Fruit fly (Drosophila melanogaster) whole organism, embryonic: ENCODE measurements around the gene Tsp96F.
A peak's percentile ranks its signal among the peaks of the same experiment; 100 is the strongest.

Experiments used
- Blimp-1 ChIP-seq: fragments of 200-800 bp; sonication (Bioruptor generic); optimal IDR thresholded peaks from 3 replicates; lab custom pipeline; 2018; ENCODE audit warnings: missing biosample characterization, missing genetic modification characterization, mild to moderate bottlenecking, moderate library complexity, missing genetic modification reagents
- CG10431 ChIP-seq: fragments of 200-800 bp; sonication (Bioruptor generic); optimal IDR thresholded peaks from 3 replicates; lab custom pipeline; 2018; ENCODE audit warnings: missing biosample characterization, mild to moderate bottlenecking, missing genetic modification characterization
- CG10979 ChIP-seq: fragments of 200-800 bp; sonication (Bioruptor generic); optimal IDR thresholded peaks from 2 replicates; lab custom pipeline; 2018; ENCODE audit warnings: missing biosample characterization, mild to moderate bottlenecking, missing genetic modification characterization, moderate library complexity
- CG11504 ChIP-seq: fragments of 200-800 bp; sonication (Bioruptor generic); optimal IDR thresholded peaks from 3 replicates; lab custom pipeline; 2019; ENCODE audit warnings: missing biosample characterization, mild to moderate bottlenecking, missing genetic modification characterization, moderate library complexity
- CG11560 ChIP-seq: fragments of 200-800 bp; sonication (Bioruptor generic); IDR thresholded peaks from 3 replicates; pipeline ENCODE4 v1.3.6; 2022; ENCODE audit warnings: missing biosample characterization, missing genetic modification characterization
- CG11695 ChIP-seq: fragments of 200-800 bp; sonication (Bioruptor generic); IDR thresholded peaks from 3 replicates; pipeline ENCODE4 v1.3.6; 2022; ENCODE audit warnings: missing biosample characterization, missing genetic modification characterization
- CG12104 ChIP-seq: fragments of 200-800 bp; sonication (Bioruptor generic); optimal IDR thresholded peaks from 3 replicates; lab custom pipeline; 2016; ENCODE audit warnings: missing biosample characterization, missing genetic modification characterization
- CG12299 ChIP-seq: fragments of 200-800 bp; sonication (Bioruptor generic); optimal IDR thresholded peaks from 2 replicates; lab custom pipeline; 2018; ENCODE audit warnings: missing biosample characterization, mild to moderate bottlenecking, missing genetic modification characterization
- CG1832 ChIP-seq: fragments of 200-800 bp; sonication (Bioruptor generic); optimal IDR thresholded peaks from 2 replicates; lab custom pipeline; 2017; ENCODE audit warnings: missing biosample characterization, mild to moderate bottlenecking, missing genetic modification characterization, inconsistent platforms
- CG31365 ChIP-seq: fragments of 200-800 bp; sonication (Bioruptor generic); optimal IDR thresholded peaks from 2 replicates; lab custom pipeline; 2018; ENCODE audit warnings: missing biosample characterization, mild to moderate bottlenecking, missing genetic modification characterization
- CG32767 ChIP-seq: fragments of 200-800 bp; sonication (Bioruptor generic); IDR thresholded peaks from 2 replicates; pipeline ENCODE4 v1.3.6; 2022; ENCODE audit warnings: missing biosample characterization, missing genetic modification characterization
- CG33557 ChIP-seq: fragments of 200-800 bp; sonication (Bioruptor generic); optimal IDR thresholded peaks from 2 replicates; lab custom pipeline; 2019; ENCODE audit warnings: missing biosample characterization, mild to moderate bottlenecking, missing genetic modification characterization, moderate library complexity
- CG3726 ChIP-seq: fragments of 200-800 bp; sonication (Bioruptor generic); IDR thresholded peaks from 3 replicates; pipeline ENCODE4, ENCODE4 v1.3.6; 2022; ENCODE audit warnings: missing biosample characterization, missing genetic modification characterization
- CG4424 ChIP-seq: fragments of 200-800 bp; sonication (Bioruptor generic); optimal IDR thresholded peaks from 3 replicates; lab custom pipeline; 2016; ENCODE audit warnings: missing biosample characterization, missing genetic modification characterization
- CG5245 ChIP-seq: fragments of 200-800 bp; sonication (Bioruptor generic); optimal IDR thresholded peaks from 3 replicates; lab custom pipeline; 2016; ENCODE audit warnings: missing biosample characterization, missing genetic modification characterization
- CG6683 ChIP-seq: fragments of 200-800 bp; sonication (Bioruptor generic); optimal IDR thresholded peaks from 2 replicates; lab custom pipeline; 2017; ENCODE audit warnings: missing biosample characterization, mild to moderate bottlenecking, missing genetic modification characterization, missing genetic modification reagents
- CG6765 ChIP-seq: fragments of 200-800 bp; sonication (Bioruptor generic); optimal IDR thresholded peaks from 3 replicates; lab custom pipeline; 2017; ENCODE audit warnings: missing biosample characterization, mild to moderate bottlenecking, missing genetic modification characterization
- CG6813 ChIP-seq: fragments of 200-800 bp; sonication (Bioruptor generic); optimal IDR thresholded peaks from 2 replicates; lab custom pipeline; 2017; ENCODE audit warnings: missing biosample characterization, missing genetic modification characterization, mild to moderate bottlenecking, moderate library complexity, missing genetic modification reagents
- CG7745 ChIP-seq: fragments of 200-800 bp; sonication (Bioruptor generic); optimal IDR thresholded peaks from 2 replicates; lab custom pipeline; 2018; ENCODE audit warnings: missing biosample characterization, mild to moderate bottlenecking, missing genetic modification characterization, moderate library complexity
- CG7786 ChIP-seq: fragments of 200-800 bp; sonication (Bioruptor generic); optimal IDR thresholded peaks from 2 replicates; lab custom pipeline; 2016; ENCODE audit warnings: missing biosample characterization, missing genetic modification characterization
- CG7839 ChIP-seq: fragments of 200-800 bp; sonication (Bioruptor generic); optimal IDR thresholded peaks from 3 replicates; lab custom pipeline; 2018; ENCODE audit warnings: missing biosample characterization, mild to moderate bottlenecking, missing genetic modification characterization, moderate library complexity
- Chrac-16 ChIP-seq: fragments of 200-800 bp; sonication (Bioruptor generic); optimal IDR thresholded peaks from 3 replicates; lab custom pipeline; 2016; ENCODE audit warnings: missing biosample characterization, missing genetic modification characterization
- Dip3 ChIP-seq: fragments of 200-800 bp; sonication (Bioruptor generic); optimal IDR thresholded peaks from 3 replicates; lab custom pipeline; 2016; ENCODE audit warnings: missing biosample characterization, missing genetic modification characterization
- Dll ChIP-seq: fragments of 200-800 bp; sonication (Bioruptor generic); IDR thresholded peaks from 4 replicates; pipeline ENCODE4 v1.3.6; 2022; ENCODE audit warnings: missing biosample characterization, missing genetic modification characterization; ENCODE audit not compliant: partially characterized antibody
- Doc3 ChIP-seq: fragments of 200-800 bp; sonication (Bioruptor generic); IDR thresholded peaks from 3 replicates; pipeline ENCODE4 v1.3.6; 2022; ENCODE audit warnings: missing biosample characterization, missing genetic modification characterization; ENCODE audit not compliant: partially characterized antibody
- Dp ChIP-seq: fragments of 200-800 bp; sonication (Bioruptor generic); optimal IDR thresholded peaks from 2 replicates; lab custom pipeline; 2018; ENCODE audit warnings: missing biosample characterization, mild to moderate bottlenecking, missing genetic modification characterization, moderate library complexity
- Fer2 ChIP-seq: fragments of 200-800 bp; sonication (Bioruptor generic); optimal IDR thresholded peaks from 2 replicates; lab custom pipeline; 2018; ENCODE audit warnings: missing biosample characterization, mild to moderate bottlenecking, missing genetic modification characterization, moderate library complexity
- Gug ChIP-seq: fragments of 200-800 bp; sonication (Bioruptor generic); IDR thresholded peaks from 4 replicates; pipeline ENCODE4 v1.3.6; 2022; ENCODE audit warnings: missing biosample characterization, missing genetic modification characterization
- H15 ChIP-seq: fragments of 200-800 bp; sonication (Bioruptor generic); IDR thresholded peaks from 3 replicates; pipeline ENCODE4 v1.3.6; 2022; ENCODE audit warnings: missing biosample characterization, missing genetic modification characterization
- Poxn ChIP-seq: fragments of 200-800 bp; sonication (Bioruptor generic); IDR thresholded peaks from 2 replicates; pipeline ENCODE4 v1.3.6; 2022; ENCODE audit warnings: missing biosample characterization, missing genetic modification characterization
- Usf ChIP-seq: fragments of 200-800 bp; sonication (Bioruptor generic); optimal IDR thresholded peaks from 2 replicates; lab custom pipeline; 2017; ENCODE audit warnings: missing genotype, missing biosample characterization, missing genetic modification characterization
- abd-A ChIP-seq: fragments of 200-800 bp; sonication (Bioruptor generic); optimal IDR thresholded peaks from 3 replicates; lab custom pipeline; 2019; ENCODE audit warnings: missing biosample characterization, mild to moderate bottlenecking, missing genetic modification characterization, moderate library complexity
- ac ChIP-seq: fragments of 200-800 bp; sonication (Bioruptor generic); optimal IDR thresholded peaks from 3 replicates; lab custom pipeline; 2017; ENCODE audit warnings: missing biosample characterization, mild to moderate bottlenecking, missing genetic modification characterization
- bsh ChIP-seq, 2 experiments: fragments of 200-800 bp; sonication (Bioruptor generic); optimal IDR thresholded peaks; 2 replicates each; lab custom pipeline; 2017 to 2018; ENCODE audit warnings: mild to moderate bottlenecking in 2 of 2, missing biosample characterization in 2 of 2, missing genetic modification characterization in 2 of 2, moderate library complexity in 1 of 2
- chm ChIP-seq: fragments of 200-800 bp; sonication (Bioruptor generic); IDR thresholded peaks from 2 replicates; pipeline ENCODE4 v1.3.6; 2022; ENCODE audit warnings: missing biosample characterization, missing genetic modification characterization
- gce ChIP-seq: fragments of 200-800 bp; sonication (Bioruptor generic); IDR thresholded peaks from 3 replicates; pipeline ENCODE4 v1.3.6; 2022; ENCODE audit warnings: missing biosample characterization, missing genetic modification characterization
- gsb ChIP-seq: fragments of 200-800 bp; sonication (Bioruptor generic); IDR thresholded peaks from 2 replicates; pipeline ENCODE4 v1.3.6; 2022; ENCODE audit warnings: missing biosample characterization, missing genetic modification characterization
- gsb-n ChIP-seq: fragments of 200-800 bp; sonication (Bioruptor generic); optimal IDR thresholded peaks from 3 replicates; lab custom pipeline; 2018; ENCODE audit warnings: missing biosample characterization, mild to moderate bottlenecking, missing genetic modification characterization
- gt ChIP-seq: fragments of 200-800 bp; sonication (Bioruptor generic); IDR thresholded peaks from 2 replicates; pipeline ENCODE4 v1.3.6; 2022; ENCODE audit warnings: missing biosample characterization, missing genetic modification characterization
- insv ChIP-seq, 2 experiments: fragments of 200-800 bp; sonication (Bioruptor generic); optimal IDR thresholded peaks; 3 replicates each; lab custom pipeline; 2016 to 2018; ENCODE audit warnings: missing biosample characterization in 2 of 2, missing genetic modification characterization in 2 of 2
- kah ChIP-seq: fragments of 200-800 bp; sonication (Bioruptor generic); optimal IDR thresholded peaks from 2 replicates; lab custom pipeline; 2018; ENCODE audit warnings: missing biosample characterization, mild to moderate bottlenecking, missing genetic modification characterization
- lab ChIP-seq: fragments of 200-800 bp; sonication (Bioruptor generic); optimal IDR thresholded peaks from 3 replicates; lab custom pipeline; 2017; ENCODE audit warnings: missing biosample characterization, missing genetic modification characterization, mild to moderate bottlenecking, moderate library complexity, missing genetic modification reagents
- phol ChIP-seq: fragments of 200-800 bp; sonication (Bioruptor generic); optimal IDR thresholded peaks from 3 replicates; lab custom pipeline; 2018; ENCODE audit warnings: missing biosample characterization, mild to moderate bottlenecking, missing genetic modification characterization, moderate library complexity
- ro ChIP-seq: fragments of 200-800 bp; sonication (Bioruptor generic); IDR thresholded peaks from 2 replicates; pipeline ENCODE4 v1.3.6; 2022; ENCODE audit warnings: missing biosample characterization, missing genetic modification characterization
- schlank ChIP-seq: fragments of 200-800 bp; sonication (Bioruptor generic); optimal IDR thresholded peaks from 2 replicates; lab custom pipeline; 2018; ENCODE audit warnings: missing biosample characterization, mild to moderate bottlenecking, missing genetic modification characterization
- scrt ChIP-seq: fragments of 200-800 bp; sonication (Bioruptor generic); optimal IDR thresholded peaks from 2 replicates; lab custom pipeline; 2018; ENCODE audit warnings: missing biosample characterization, mild to moderate bottlenecking, missing genetic modification characterization, moderate library complexity
- sna ChIP-seq: fragments of 200-800 bp; sonication (Bioruptor generic); IDR thresholded peaks from 2 replicates; pipeline ENCODE4 v1.3.6; 2022; ENCODE audit warnings: missing biosample characterization, missing genetic modification characterization; ENCODE audit not compliant: partially characterized antibody
- stwl ChIP-seq: fragments of 200-800 bp; sonication (Bioruptor generic); optimal IDR thresholded peaks from 3 replicates; lab custom pipeline; 2018; ENCODE audit warnings: missing biosample characterization, mild to moderate bottlenecking, missing genetic modification characterization, moderate library complexity
- trh ChIP-seq: fragments of 200-800 bp; sonication (Bioruptor generic); optimal IDR thresholded peaks from 2 replicates; lab custom pipeline; 2016; ENCODE audit warnings: missing biosample characterization, missing genetic modification characterization
- zfh1 ChIP-seq: fragments of 200-800 bp; sonication (Bioruptor generic); IDR thresholded peaks from 3 replicates; pipeline ENCODE4 v1.3.6; 2022; ENCODE audit warnings: missing biosample characterization, missing genetic modification characterization

Tsp96F gene

DNA sequence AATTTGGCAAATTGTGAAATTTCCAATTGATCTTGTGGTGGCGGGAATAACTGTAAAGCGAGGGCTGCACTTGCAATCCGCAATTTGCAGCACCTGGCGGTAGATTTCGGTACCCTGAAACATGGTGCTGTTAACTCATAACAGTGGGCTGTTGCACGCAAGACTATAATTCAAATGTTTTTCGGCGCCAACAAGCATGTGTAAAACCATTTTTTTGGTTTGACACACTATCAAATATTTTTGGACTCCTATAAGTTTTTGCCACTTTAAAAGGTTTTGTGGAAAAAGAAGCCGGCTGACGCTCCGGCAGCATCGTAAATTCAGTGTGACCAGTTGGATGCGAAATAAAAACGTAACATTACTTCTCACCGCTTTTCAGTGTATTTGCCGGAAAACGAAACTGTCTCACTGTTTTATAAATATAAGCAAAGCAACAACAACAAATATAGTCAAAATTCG, 30.0 kb downstream of the Tsp96F start, which contains the start of the genes CG14545 and CG5886 (continued):
- TF ChIP-seq Blimp-1 (GFP tag; lab: Kevin White, UChicago) (no peak), Doc3 (GFP tag; lab: Robert Waterston, UW) (no peak), zfh1 (0 out of 3 replicates have a peak, but pooled peaks have one; percentile 23), CG10979 (no peak), CG11695 (GFP tag; lab: Robert Waterston, UW) (no peak), CG4424 (GFP tag; lab: Kevin White, UChicago) (no peak), CG7745 (no peak), gce (no peak), ro (GFP tag; lab: Robert Waterston, UW) (no peak), Usf (GFP tag; lab: Kevin White, UChicago) (no peak), sna (GFP tag; lab: Robert Waterston, UW) (no peak), CG11504 (tag; lab: Kevin White, UChicago) (peak; percentile 10), gsb (GFP tag; lab: Robert Waterston, UW) (no peak), CG3726 (GFP tag; lab: Robert Waterston, UW) (no peak), Poxn (GFP tag; lab: Robert Waterston, UW) (no peak), CG6683 (no peak), Gug (no peak), Dll (GFP tag; lab: Robert Waterston, UW) (no peak), CG7839 (no peak), H15 (no peak), Fer2 (tag; lab: Kevin White, UChicago) (no peak), insv (GFP tag; optimal IDR thresholded peaks at IDR 0.05; lab: Kevin White, UChicago) (peak in 1 of 2 experiments; percentile 3), chm (GFP tag; lab: Robert Waterston, UW) (no peak), CG32767 (GFP tag; lab: Robert Waterston, UW) (no peak), CG31365 (tag; lab: Kevin White, UChicago) (no peak), ac (no peak), gsb-n (tag; lab: Kevin White, UChicago) (no peak), Dp (GFP tag; lab: Kevin White, UChicago) (peak; percentile 80), CG33557 (GFP tag; lab: Kevin White, UChicago) (peak; percentile 16), abd-A (tag; lab: Kevin White, UChicago) (no peak), CG11560 (tag; lab: Robert Waterston, UW) (no peak), lab (GFP tag; lab: Kevin White, UChicago) (no peak), CG7786 (GFP tag; lab: Kevin White, UChicago) (no peak), Chrac-16 (GFP tag; lab: Kevin White, UChicago) (no peak), CG5245 (GFP tag; lab: Kevin White, UChicago) (no peak), bsh (GFP tag; optimal IDR thresholded peaks at IDR 0.05; lab: Kevin White, UChicago) (no peak), CG10431 (GFP tag; lab: Kevin White, UChicago) (no peak), gt (GFP tag; lab: Robert Waterston, UW) (no peak), trh (GFP tag; lab: Kevin White, UChicago) (no peak), Dip3 (GFP tag; lab: Kevin White, UChicago) (no peak), stwl (tag; lab: Kevin White, UChicago) (peak; percentile 89), schlank (tag; lab: Kevin White, UChicago) (no peak), CG12104 (GFP tag; lab: Kevin White, UChicago) (no peak), scrt (GFP tag; lab: Kevin White, UChicago) (no peak), phol (tag; lab: Kevin White, UChicago) (peak; percentile 35), CG12299 (no peak), kah (GFP tag; lab: Kevin White, UChicago) (no peak), CG6765 (no peak), CG6813 (GFP tag; lab: Kevin White, UChicago) (no peak), CG1832 (GFP tag; lab: Kevin White, UChicago) (no peak)
